Worm (Caenorhabditis elegans): ENCODE measurements around the gene Y40H4A.2.

Gene Y40H4A.2

ce11 chrV:14536274-14536673 lies 49.0 kb downstream of the Y40H4A.2 start, which contains the start of gene tag-191:
TSS of gene tag-191 (minus strand) at chrV:14536374.
- TF ChIP-seq C08G9.2 (tag; optimal IDR thresholded peaks at IDR 0.05): no peak
- no peak for TF ChIP-seq dve-1 (tag; optimal IDR thresholded peaks at IDR 0.05)
- TF ChIP-seq ceh-18 (tag; optimal IDR thresholded peaks at IDR 0.05): no peak

Measured in whole organism, late embryonic.